Fruit fly (Drosophila melanogaster) whole organism, embryonic: Measurements from ENCODE around the gene Duox.

Experiments used
- Asciz ChIP-seq: fragments of 200-800 bp; sonication (Bioruptor generic); optimal IDR thresholded peaks from 2 replicates; lab custom pipeline; 2017; ENCODE audit warnings: missing biosample characterization, mild to moderate bottlenecking, missing genetic modification characterization, missing genetic modification reagents
- Bdp1 ChIP-seq: fragments of 200-800 bp; sonication (Bioruptor generic); optimal IDR thresholded peaks from 3 replicates; lab custom pipeline; 2016; ENCODE audit warnings: missing biosample characterization, missing genetic modification characterization
- CG12236 ChIP-seq: fragments of 200-800 bp; sonication (Bioruptor generic); optimal IDR thresholded peaks from 2 replicates; lab custom pipeline; 2016; ENCODE audit warnings: missing biosample characterization, missing genetic modification characterization
- CG13894 ChIP-seq: fragments of 200-800 bp; sonication (Bioruptor generic); optimal IDR thresholded peaks from 3 replicates; lab custom pipeline; 2018; ENCODE audit warnings: missing biosample characterization, mild to moderate bottlenecking, missing genetic modification characterization, moderate library complexity
- CG14441 ChIP-seq: fragments of 200-800 bp; sonication (Bioruptor generic); IDR thresholded peaks from 2 replicates; pipeline ENCODE4 v1.3.6; 2022; ENCODE audit warnings: missing biosample characterization, missing genetic modification characterization
- CG15514 ChIP-seq: fragments of 200-800 bp; sonication (Bioruptor generic); optimal IDR thresholded peaks from 3 replicates; lab custom pipeline; 2017; ENCODE audit warnings: missing biosample characterization, missing genetic modification characterization, mild to moderate bottlenecking, moderate library complexity, missing genetic modification reagents
- CG15696 ChIP-seq: fragments of 200-800 bp; sonication (Bioruptor generic); optimal IDR thresholded peaks from 2 replicates; lab custom pipeline; 2019; ENCODE audit warnings: missing biosample characterization, mild to moderate bottlenecking, missing genetic modification characterization, moderate library complexity
- CG17186 ChIP-seq: fragments of 200-800 bp; sonication (Bioruptor generic); optimal IDR thresholded peaks from 3 replicates; lab custom pipeline; 2017; ENCODE audit warnings: missing biosample characterization, missing genetic modification reagents, missing genetic modification characterization
- CG17385 ChIP-seq: fragments of 200-800 bp; sonication (Bioruptor generic); optimal IDR thresholded peaks from 3 replicates; lab custom pipeline; 2018; ENCODE audit warnings: missing biosample characterization, mild to moderate bottlenecking, missing genetic modification characterization
- CG34376 ChIP-seq: fragments of 200-800 bp; sonication (Bioruptor generic); optimal IDR thresholded peaks from 2 replicates; lab custom pipeline; 2018; ENCODE audit warnings: missing biosample characterization, mild to moderate bottlenecking, missing genetic modification characterization
- CG34422 ChIP-seq: fragments of 200-800 bp; sonication (Bioruptor generic); IDR thresholded peaks from 3 replicates; pipeline ENCODE4 v1.3.6; 2022; ENCODE audit warnings: missing biosample characterization, missing genetic modification characterization
- CG4820 ChIP-seq: fragments of 200-800 bp; sonication (Bioruptor generic); optimal IDR thresholded peaks from 3 replicates; lab custom pipeline; 2016; ENCODE audit warnings: missing biosample characterization, missing genetic modification characterization
- CG6175 ChIP-seq: fragments of 200-800 bp; sonication (Bioruptor generic); IDR thresholded peaks from 3 replicates; pipeline ENCODE4 v1.3.6; 2022; ENCODE audit warnings: missing biosample characterization, missing genetic modification characterization
- CG6654 ChIP-seq: fragments of 200-800 bp; sonication (Bioruptor generic); optimal IDR thresholded peaks from 2 replicates; lab custom pipeline; 2017; ENCODE audit warnings: missing biosample characterization, mild to moderate bottlenecking, missing genetic modification characterization
- CG7357 ChIP-seq: fragments of 200-800 bp; sonication (Bioruptor generic); IDR thresholded peaks from 3 replicates; pipeline ENCODE4 v1.3.6; 2022; ENCODE audit warnings: missing biosample characterization, missing genetic modification characterization
- CG8359 ChIP-seq: fragments of 200-800 bp; sonication (Bioruptor generic); optimal IDR thresholded peaks from 2 replicates; lab custom pipeline; 2017; ENCODE audit warnings: missing biosample characterization, mild to moderate bottlenecking, missing genetic modification characterization, borderline replicate concordance
- CG8388 ChIP-seq: fragments of 200-800 bp; sonication (Bioruptor generic); optimal IDR thresholded peaks from 2 replicates; lab custom pipeline; 2019; ENCODE audit warnings: missing biosample characterization, mild to moderate bottlenecking, missing genetic modification characterization, moderate library complexity
- CG9876 ChIP-seq: fragments of 200-800 bp; sonication (Bioruptor generic); optimal IDR thresholded peaks from 2 replicates; lab custom pipeline; 2016; ENCODE audit warnings: missing biosample characterization, missing genetic modification characterization
- CHES-1-like ChIP-seq: fragments of 200-800 bp; sonication (Bioruptor generic); optimal IDR thresholded peaks from 2 replicates; lab custom pipeline; 2016; ENCODE audit warnings: missing biosample characterization, missing genetic modification characterization
- CoRest ChIP-seq: fragments of 200-800 bp; sonication (Bioruptor generic); optimal IDR thresholded peaks from 3 replicates; lab custom pipeline; 2018; ENCODE audit warnings: missing biosample characterization, mild to moderate bottlenecking, missing genetic modification characterization, moderate library complexity
- Dad ChIP-seq: fragments of 200-800 bp; sonication (Bioruptor generic); optimal IDR thresholded peaks from 3 replicates; lab custom pipeline; 2016; ENCODE audit warnings: missing biosample characterization, missing genetic modification characterization
- Gug ChIP-seq: fragments of 200-800 bp; sonication (Bioruptor generic); IDR thresholded peaks from 4 replicates; pipeline ENCODE4 v1.3.6; 2022; ENCODE audit warnings: missing biosample characterization, missing genetic modification characterization
- Hand ChIP-seq: fragments of 200-800 bp; sonication (Bioruptor generic); optimal IDR thresholded peaks from 2 replicates; lab custom pipeline; 2017; ENCODE audit warnings: mild to moderate bottlenecking, missing biosample characterization, missing genetic modification reagents, missing genetic modification characterization
- Jarid2 ChIP-seq: fragments of 200-800 bp; sonication (Bioruptor generic); optimal IDR thresholded peaks from 3 replicates; lab custom pipeline; 2017; ENCODE audit warnings: mild to moderate bottlenecking, missing biosample characterization, missing genetic modification reagents, missing genetic modification characterization
- Med ChIP-seq: fragments of 200-800 bp; sonication (Bioruptor generic); peaks from one replicate; lab custom pipeline; 2016; ENCODE audit warnings: missing biosample characterization, missing genetic modification characterization, mild to moderate bottlenecking, inconsistent platforms, moderate library complexity
- Mrtf ChIP-seq: fragments of 200-800 bp; sonication (Bioruptor generic); IDR thresholded peaks from 3 replicates; pipeline ENCODE4 v1.3.6; 2022; ENCODE audit warnings: missing biosample characterization, missing genetic modification characterization
- al ChIP-seq: fragments of 200-800 bp; sonication (Bioruptor generic); IDR thresholded peaks from 2 replicates; pipeline ENCODE4 v1.3.6; 2022; ENCODE audit warnings: missing biosample characterization, missing genetic modification characterization
- ash1 ChIP-seq: fragments of 200-800 bp; sonication (Bioruptor generic); optimal IDR thresholded peaks from 2 replicates; lab custom pipeline; 2018; ENCODE audit warnings: missing biosample characterization, mild to moderate bottlenecking, missing genetic modification characterization
- bcd ChIP-seq: fragments of 200-800 bp; sonication (Bioruptor generic); optimal IDR thresholded peaks from 2 replicates; lab custom pipeline; 2017; ENCODE audit warnings: missing biosample characterization, mild to moderate bottlenecking, missing genetic modification characterization
- bigmax ChIP-seq: fragments of 200-800 bp; sonication (Bioruptor generic); optimal IDR thresholded peaks from 2 replicates; lab custom pipeline; 2018; ENCODE audit warnings: missing biosample characterization, mild to moderate bottlenecking, missing genetic modification characterization
- caup ChIP-seq: fragments of 200-800 bp; sonication (Bioruptor generic); optimal IDR thresholded peaks from 3 replicates; lab custom pipeline; 2017; ENCODE audit warnings: missing biosample characterization, mild to moderate bottlenecking, missing genetic modification characterization, moderate library complexity; ENCODE audit not compliant: severe bottlenecking
- ci ChIP-seq: fragments of 200-800 bp; sonication (Bioruptor generic); IDR thresholded peaks from 3 replicates; pipeline ENCODE4 v1.3.6; 2022; ENCODE audit warnings: missing biosample characterization, missing genetic modification characterization
- crol ChIP-seq: fragments of 200-800 bp; sonication (Bioruptor generic); IDR thresholded peaks from 2 replicates; pipeline ENCODE4 v1.3.6; 2022; ENCODE audit warnings: missing biosample characterization, missing genetic modification characterization
- cwo ChIP-seq: fragments of 200-800 bp; sonication (Bioruptor generic); optimal IDR thresholded peaks from 3 replicates; lab custom pipeline; 2017; ENCODE audit warnings: missing biosample characterization, missing genetic modification characterization, mild to moderate bottlenecking, moderate library complexity, missing genetic modification reagents
- da ChIP-seq: fragments of 200-800 bp; sonication (Bioruptor generic); optimal IDR thresholded peaks from 2 replicates; lab custom pipeline; 2016; ENCODE audit warnings: missing biosample characterization, missing genetic modification characterization
- dan ChIP-seq: fragments of 200-800 bp; sonication (Bioruptor generic); IDR thresholded peaks from 2 replicates; pipeline ENCODE4 v1.3.6; 2022; ENCODE audit warnings: missing biosample characterization, missing genetic modification characterization
- dati ChIP-seq: fragments of 200-800 bp; sonication (Bioruptor generic); IDR thresholded peaks from 2 replicates; pipeline ENCODE4 v1.3.6; 2022; ENCODE audit warnings: missing biosample characterization, missing genetic modification characterization
- exex ChIP-seq: fragments of 200-800 bp; sonication (Bioruptor generic); optimal IDR thresholded peaks from 4 replicates; lab custom pipeline; 2018; ENCODE audit warnings: missing biosample characterization, mild to moderate bottlenecking, missing genetic modification characterization, moderate library complexity
- kah ChIP-seq: fragments of 200-800 bp; sonication (Bioruptor generic); optimal IDR thresholded peaks from 2 replicates; lab custom pipeline; 2018; ENCODE audit warnings: missing biosample characterization, mild to moderate bottlenecking, missing genetic modification characterization
- kay ChIP-seq: fragments of 200-800 bp; sonication (Bioruptor generic); optimal IDR thresholded peaks from 2 replicates; lab custom pipeline; 2016; ENCODE audit warnings: missing biosample characterization, missing genetic modification characterization
- nerfin-1 ChIP-seq: fragments of 200-800 bp; sonication (Bioruptor generic); optimal IDR thresholded peaks from 3 replicates; lab custom pipeline; 2019; ENCODE audit warnings: missing biosample characterization, mild to moderate bottlenecking, missing genetic modification characterization, moderate library complexity
- nom ChIP-seq: fragments of 200-800 bp; sonication (Bioruptor generic); optimal IDR thresholded peaks from 2 replicates; lab custom pipeline; 2017; ENCODE audit warnings: missing biosample characterization, missing genetic modification characterization, mild to moderate bottlenecking, moderate library complexity, missing genetic modification reagents
- odd ChIP-seq: fragments of 200-800 bp; sonication (Bioruptor generic); optimal IDR thresholded peaks from 2 replicates; lab custom pipeline; 2017; ENCODE audit warnings: missing biosample characterization, mild to moderate bottlenecking, missing genetic modification characterization
- pho ChIP-seq: fragments of 200-800 bp; sonication (Bioruptor generic); optimal IDR thresholded peaks from 2 replicates; lab custom pipeline; 2016; ENCODE audit warnings: missing biosample characterization, missing genetic modification characterization
- pnt ChIP-seq: fragments of 200-800 bp; sonication (Bioruptor generic); optimal IDR thresholded peaks from 3 replicates; lab custom pipeline; 2016; ENCODE audit warnings: missing biosample characterization, missing genetic modification characterization
- sna ChIP-seq: fragments of 200-800 bp; sonication (Bioruptor generic); IDR thresholded peaks from 2 replicates; pipeline ENCODE4 v1.3.6; 2022; ENCODE audit warnings: missing biosample characterization, missing genetic modification characterization; ENCODE audit not compliant: partially characterized antibody
- tio ChIP-seq: fragments of 200-800 bp; sonication (Bioruptor generic); optimal IDR thresholded peaks from 2 replicates; lab custom pipeline; 2017; ENCODE audit warnings: missing biosample characterization, missing genetic modification characterization, inconsistent platforms
- toy ChIP-seq: fragments of 200-800 bp; sonication (Bioruptor generic); IDR thresholded peaks from 2 replicates; pipeline ENCODE4 v1.3.6; 2022; ENCODE audit warnings: missing biosample characterization, missing genetic modification characterization
- trem ChIP-seq: fragments of 200-800 bp; optimal IDR thresholded peaks from 3 replicates; lab custom pipeline; 2019; ENCODE audit warnings: missing biosample characterization, mild to moderate bottlenecking, missing genetic modification characterization, moderate library complexity
- vfl ChIP-seq: fragments of 200-800 bp; sonication (Bioruptor generic); optimal IDR thresholded peaks from 2 replicates; lab custom pipeline; 2016; ENCODE audit warnings: missing biosample characterization, missing genetic modification characterization

Duox gene

DNA sequence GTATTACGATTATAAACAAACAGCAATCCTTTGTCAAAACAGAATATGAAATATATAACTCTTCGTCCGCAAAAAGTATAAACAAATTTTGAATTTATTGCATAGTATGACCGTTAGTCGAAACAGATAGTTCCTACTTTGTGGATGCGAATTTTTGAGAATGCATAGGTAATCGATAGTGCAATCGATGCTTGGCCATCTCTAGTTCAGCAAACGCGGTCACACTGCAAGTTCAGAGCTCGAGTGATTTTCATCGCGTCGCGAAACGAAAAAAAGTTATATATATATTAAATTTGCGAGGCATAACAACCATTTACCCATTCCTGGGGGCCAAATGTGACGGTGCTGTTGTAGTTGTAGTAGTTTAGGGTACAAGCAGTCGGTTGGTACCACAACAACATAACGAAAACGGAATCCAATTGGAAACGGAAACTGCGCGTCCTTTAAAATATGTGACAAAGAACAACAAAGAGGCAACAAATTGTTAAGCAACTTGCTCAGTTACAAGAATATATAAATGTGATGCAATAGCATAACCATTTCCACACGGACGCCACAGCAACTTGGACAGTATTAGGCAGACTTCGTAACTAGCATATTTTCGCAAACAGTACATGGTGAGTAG is 27.0 kb upstream of the Duox start, which contains the start of gene CG2991 (continued):
- TF ChIP-seq CG6654 (no peak), crol (GFP tag; lab: Robert Waterston, UW) (no peak), pnt (GFP tag; lab: Kevin White, UChicago) (no peak), CG7357 (GFP tag; lab: Robert Waterston, UW) (no peak), sna (GFP tag; lab: Robert Waterston, UW) (peak; percentile 87), nerfin-1 (tag; lab: Kevin White, UChicago) (peak; percentile 9), CG34422 (GFP tag; lab: Robert Waterston, UW) (peak; percentile 36; the same call in 1 of the 3 replicates), cwo (GFP tag; lab: Kevin White, UChicago) (no peak), dati (GFP tag; lab: Robert Waterston, UW) (no peak), vfl (GFP tag; lab: Kevin White, UChicago) (no peak), al (GFP tag; lab: Robert Waterston, UW) (no peak), CG14441 (no peak), CG4820 (GFP tag; lab: Kevin White, UChicago) (no peak), bigmax (GFP tag; lab: Kevin White, UChicago) (no peak), tio (GFP tag; lab: Kevin White, UChicago) (no peak), CoRest (tag; lab: Kevin White, UChicago) (peak; percentile 16), Gug (GFP tag; lab: Robert Waterston, UW) (no peak), toy (GFP tag; lab: Robert Waterston, UW) (no peak), kah (no peak), trem (tag; lab: Kevin White, UChicago) (peak; percentile 78), CG13894 (tag; lab: Kevin White, UChicago) (peak; percentile 73), Jarid2 (GFP tag; lab: Kevin White, UChicago) (peak; percentile 52), Asciz (GFP tag; lab: Kevin White, UChicago) (no peak), caup (GFP tag; lab: Kevin White, UChicago) (peak; percentile 56), CG17186 (no peak), CG12236 (no peak), kay (GFP tag; lab: Kevin White, UChicago) (no peak), CG6175 (GFP tag; lab: Robert Waterston, UW) (no peak), da (no peak), Bdp1 (no peak), bcd (no peak), odd (GFP tag; lab: Kevin White, UChicago) (no peak), pho (GFP tag; lab: Kevin White, UChicago) (peak; percentile 38), exex (peak; percentile 13), Med (GFP tag; lab: Kevin White, UChicago) (peak; percentile 85), CHES-1-like (GFP tag; lab: Kevin White, UChicago) (peak; percentile 45), CG15514 (GFP tag; lab: Kevin White, UChicago) (peak; percentile 78), Mrtf (no peak), ci (GFP tag; lab: Robert Waterston, UW) (peak; percentile 14; the same call in 2 of the 3 replicates), CG17385 (GFP tag; lab: Kevin White, UChicago) (peak; percentile 24), ash1 (no peak), CG34376 (GFP tag; lab: Kevin White, UChicago) (peak; percentile 20), Hand (no peak), CG8388 (GFP tag; lab: Kevin White, UChicago) (no peak), dan (GFP tag; lab: Robert Waterston, UW) (no peak), CG8359 (no peak), nom (GFP tag; lab: Kevin White, UChicago) (peak; percentile 17), CG9876 (no peak), Dad (no peak), CG15696 (tag; lab: Kevin White, UChicago) (peak; percentile 9)
